Worm (Caenorhabditis elegans): ENCODE measurements around the gene srlf-17.

srlf-17 gene

ce11 chrIV:11146962-11147470 lies 44.5 kb upstream of the srlf-17 start, which contains the start of gene pigq-1 (continued):
- TF ChIP-seq madf-9 (GFP tag; conservative IDR thresholded peaks at IDR 0.05) (no peak), ces-1 (GFP tag; optimal IDR thresholded peaks at IDR 0.05) (no peak), snpc-4 (tag; optimal IDR thresholded peaks at IDR 0.05) (no peak), hlh-11 (tag; optimal IDR thresholded peaks at IDR 0.05) (no peak), unc-39 (tag; optimal IDR thresholded peaks at IDR 0.05) (no peak), nhr-76 (tag; optimal IDR thresholded peaks at IDR 0.05) (no peak), mdl-1 (tag; optimal IDR thresholded peaks at IDR 0.05) (no peak), jun-1 (tag; optimal IDR thresholded peaks at IDR 0.05) (no peak), pha-4 (GFP tag; IDR thresholded peaks at IDR 0.05) (peak; percentile 59; the same call in 1 of the 2 replicates), pha-4 (tag; optimal IDR thresholded peaks at IDR 0.05) (no peak), ama-1 (optimal IDR thresholded peaks at IDR 0.05) (peak; percentile 89), lin-15B (tag; optimal IDR thresholded peaks at IDR 0.05) (no peak), pqm-1 (tag; optimal IDR thresholded peaks at IDR 0.05) (no peak), ztf-11 (tag; optimal IDR thresholded peaks at IDR 0.05) (no peak), duxl-1 (tag; optimal IDR thresholded peaks at IDR 0.05; ENCODE audit: poor library complexity) (no peak), lin-38 (GFP tag; IDR thresholded peaks at IDR 0.05) (peak; percentile 65), zfp-2 (tag; optimal IDR thresholded peaks at IDR 0.05) (peak; percentile 25), mxl-3 (GFP tag; optimal IDR thresholded peaks at IDR 0.05) (no peak), hif-1 (tag; optimal IDR thresholded peaks at IDR 0.05) (no peak), Y48G9A.11 (GFP tag; IDR thresholded peaks at IDR 0.05) (peak; percentile 36; the same call in 1 of the 2 replicates), F44E2.7 (GFP tag; IDR thresholded peaks at IDR 0.05) (no peak), rbr-2 (tag; optimal IDR thresholded peaks at IDR 0.05) (no peak), lin-1 (GFP tag; IDR thresholded peaks at IDR 0.05) (no peak), tra-1 (GFP tag; IDR thresholded peaks at IDR 0.05) (no peak; the same call in 1 of the 2 replicates), zfp-3 (GFP tag; conservative IDR thresholded peaks at IDR 0.05) (peak; percentile 61; the same call in 1 of the 2 replicates), nhr-111 (GFP tag; optimal IDR thresholded peaks at IDR 0.05) (no peak), T20F7.1 (GFP tag; optimal IDR thresholded peaks at IDR 0.05) (peak; percentile 53), zip-2 (tag; optimal IDR thresholded peaks at IDR 0.05) (peak; percentile 6), mdt-29 (GFP tag; IDR thresholded peaks at IDR 0.05) (peak; percentile 34; the same call in 1 of the 2 replicates), sdz-12 (GFP tag; optimal IDR thresholded peaks at IDR 0.05) (no peak), spr-1 (tag; optimal IDR thresholded peaks at IDR 0.05) (peak; percentile 43), lin-13 (GFP tag; optimal IDR thresholded peaks at IDR 0.05) (no peak), dmd-8 (GFP tag; IDR thresholded peaks at IDR 0.05) (no peak), aly-2 (tag; optimal IDR thresholded peaks at IDR 0.05) (no peak), ceh-62 (tag; optimal IDR thresholded peaks at IDR 0.05) (no peak), nhr-25 (tag; optimal IDR thresholded peaks at IDR 0.05; ENCODE audit: borderline replicate concordance, insufficient read depth) (no peak), nhr-237 (tag; optimal IDR thresholded peaks at IDR 0.05) (peak; percentile 16), Y105C5A.15 (GFP tag; IDR thresholded peaks at IDR 0.05) (0 out of 2 replicates have a peak, but pooled peaks have one; percentile 54), lim-7 (GFP tag; IDR thresholded peaks at IDR 0.05) (no peak), hlh-30 (tag; optimal IDR thresholded peaks at IDR 0.05; ENCODE audit: insufficient read depth) (no peak), mep-1 (tag; optimal IDR thresholded peaks at IDR 0.05) (peak; percentile 63), ztf-7 (tag; optimal IDR thresholded peaks at IDR 0.05) (no peak), F26F4.8 (GFP tag; conservative IDR thresholded peaks at IDR 0.05) (0 out of 2 replicates have a peak, but pooled peaks have one; percentile 18), lsy-2 (tag; optimal IDR thresholded peaks at IDR 0.05) (peak in 1 of 2 experiments; percentile 71), T26A8.4 (GFP tag; IDR thresholded peaks at IDR 0.05) (no peak; the same call in 1 of the 2 replicates), ceh-32 (tag; optimal IDR thresholded peaks at IDR 0.05; ENCODE audit: poor library complexity) (no peak), lin-29 (GFP tag; IDR thresholded peaks at IDR 0.05) (no peak), spr-3 (GFP tag; optimal IDR thresholded peaks at IDR 0.05) (peak; percentile 49), nhr-42 (GFP tag; IDR thresholded peaks at IDR 0.05) (no peak), vab-7 (GFP tag; IDR thresholded peaks at IDR 0.05) (no peak), lin-39 (tag; optimal IDR thresholded peaks at IDR 0.05) (no peak)
